Worm (Caenorhabditis elegans) whole organism, midembryonic: ENCODE measurements around the gene rpl-42.

Experiments
- T22C8.4 ChIP-seq: fragments of 200-800 bp; sonication (Bioruptor generic); IDR thresholded peaks from 2 replicates; pipeline ENCODE4 v1.3.6; 2022; ENCODE audit warnings: missing genetic modification characterization, missing compliant biosample characterization
- cog-1 ChIP-seq: sonication (generic microtip); optimal IDR thresholded peaks from 2 replicates; lab custom pipeline; 2016; ENCODE audit warnings: missing genetic modification characterization, missing compliant biosample characterization
- flt-1 ChIP-seq: fragments of 200-800 bp; sonication (Bioruptor generic); IDR thresholded peaks from 2 replicates; pipeline ENCODE4 v1.3.6; 2022; ENCODE audit warnings: missing genetic modification characterization, missing compliant biosample characterization
- klf-2 ChIP-seq: fragments of 200-800 bp; sonication (Bioruptor generic); conservative IDR thresholded peaks from 2 replicates; pipeline ENCODE4 v1.3.6; 2022; ENCODE audit warnings: missing genetic modification reagents, missing genetic modification characterization, missing compliant biosample characterization
- med-1 ChIP-seq: sonication (generic microtip); optimal IDR thresholded peaks from 2 replicates; lab custom pipeline; 2017; ENCODE audit warnings: missing genetic modification characterization, mild to moderate bottlenecking, missing compliant biosample characterization, antibody characterized with exemption, missing genetic modification reagents; ENCODE audit not compliant: insufficient read depth
- ref-1 ChIP-seq: fragments of 200-800 bp; sonication (Bioruptor generic); conservative IDR thresholded peaks from 2 replicates; pipeline ENCODE4 v1.3.6; 2022; ENCODE audit warnings: missing genetic modification reagents, missing genetic modification characterization, missing compliant biosample characterization
- tab-1 ChIP-seq: fragments of 200-800 bp; sonication (Bioruptor generic); IDR thresholded peaks from 2 replicates; pipeline ENCODE4 v1.3.6; 2022; ENCODE audit warnings: missing genetic modification characterization, missing compliant biosample characterization
- ztf-23 ChIP-seq: fragments of 200-800 bp; sonication (Bioruptor generic); IDR thresholded peaks from 2 replicates; pipeline ENCODE4 v1.3.6; 2022; ENCODE audit warnings: missing genetic modification reagents, missing genetic modification characterization, missing compliant biosample characterization
- ztf-29 ChIP-seq: fragments of 200-800 bp; sonication (Bioruptor generic); IDR thresholded peaks from 2 replicates; pipeline ENCODE4 v1.3.6; 2022; ENCODE audit warnings: missing genetic modification reagents, missing genetic modification characterization, missing compliant biosample characterization

The rpl-42 gene

DNA sequence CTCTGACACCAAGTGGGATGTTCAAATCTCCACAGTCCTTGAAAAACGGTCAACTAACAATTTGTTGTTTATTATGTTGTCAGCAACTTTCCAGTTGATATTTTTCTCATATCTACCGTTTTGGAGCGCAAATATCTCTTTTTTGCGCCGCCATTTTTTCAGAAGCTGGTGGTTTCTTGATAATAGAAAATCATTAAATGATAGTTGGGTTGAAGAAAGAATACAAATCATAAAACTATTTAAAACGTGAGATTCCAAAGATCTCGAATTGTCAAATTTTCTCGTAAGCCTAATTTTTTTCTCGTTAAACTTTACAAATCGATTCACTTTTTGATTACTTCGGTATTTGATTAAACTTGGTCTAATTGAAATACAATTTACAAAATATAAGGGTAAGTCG lies at the start of gene rpl-42:
Gene rpl-42, plus strand, starts transcription at position 301 of the 400 bp plus-strand sequence.
- TF ChIP-seq flt-1 (GFP tag; lab: Robert Waterston, UW) (no peak), klf-2 (GFP tag; lab: Robert Waterston, UW) (no peak), med-1 (GFP tag; lab: Kevin White, UChicago) (no peak), ref-1 (GFP tag; lab: Robert Waterston, UW) (no peak), cog-1 (no peak), ztf-29 (no peak), T22C8.4 (GFP tag; lab: Robert Waterston, UW) (no peak), tab-1 (GFP tag; lab: Robert Waterston, UW) (no peak)

DNA sequence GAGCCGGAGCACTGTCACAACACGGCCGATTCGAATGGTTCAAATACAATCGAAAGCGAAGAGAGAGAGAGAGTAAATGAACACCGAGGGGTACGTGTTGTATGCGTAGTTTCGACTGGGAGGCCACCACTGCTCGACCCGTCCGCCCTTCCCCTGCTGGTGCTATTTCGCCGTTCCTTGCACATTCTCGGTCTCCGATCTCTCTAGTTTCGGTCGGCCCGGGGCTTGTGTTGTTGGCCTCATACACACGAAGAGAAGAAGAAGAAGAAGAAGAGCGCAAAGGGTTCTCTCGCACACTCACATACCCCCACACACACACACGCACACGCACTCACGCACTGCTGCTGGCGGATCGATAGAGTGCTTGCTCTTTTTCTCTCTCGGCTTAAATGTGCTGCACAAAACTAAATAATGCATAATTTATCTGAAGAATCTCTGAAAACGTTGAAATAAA lies 49.6 kb upstream of the rpl-42 start:
- TF ChIP-seq ztf-29, result peak; percentile 86
- no peak for TF ChIP-seq med-1 (GFP tag; lab: Kevin White, UChicago)
- peak; percentile 70; the same call in 1 of the 2 replicates for TF ChIP-seq ztf-23 (GFP tag; lab: Robert Waterston, UW)
- TF ChIP-seq ref-1 (GFP tag; lab: Robert Waterston, UW), result no peak
- TF ChIP-seq flt-1 (GFP tag; lab: Robert Waterston, UW), result peak; percentile 48; the same call in 1 of the 2 replicates
- TF ChIP-seq cog-1, result peak; percentile 81
- peak; percentile 85 for TF ChIP-seq T22C8.4 (GFP tag; lab: Robert Waterston, UW)
- 0 out of 2 replicates have a peak, but pooled peaks have one; percentile 38 for TF ChIP-seq klf-2 (GFP tag; lab: Robert Waterston, UW)

DNA sequence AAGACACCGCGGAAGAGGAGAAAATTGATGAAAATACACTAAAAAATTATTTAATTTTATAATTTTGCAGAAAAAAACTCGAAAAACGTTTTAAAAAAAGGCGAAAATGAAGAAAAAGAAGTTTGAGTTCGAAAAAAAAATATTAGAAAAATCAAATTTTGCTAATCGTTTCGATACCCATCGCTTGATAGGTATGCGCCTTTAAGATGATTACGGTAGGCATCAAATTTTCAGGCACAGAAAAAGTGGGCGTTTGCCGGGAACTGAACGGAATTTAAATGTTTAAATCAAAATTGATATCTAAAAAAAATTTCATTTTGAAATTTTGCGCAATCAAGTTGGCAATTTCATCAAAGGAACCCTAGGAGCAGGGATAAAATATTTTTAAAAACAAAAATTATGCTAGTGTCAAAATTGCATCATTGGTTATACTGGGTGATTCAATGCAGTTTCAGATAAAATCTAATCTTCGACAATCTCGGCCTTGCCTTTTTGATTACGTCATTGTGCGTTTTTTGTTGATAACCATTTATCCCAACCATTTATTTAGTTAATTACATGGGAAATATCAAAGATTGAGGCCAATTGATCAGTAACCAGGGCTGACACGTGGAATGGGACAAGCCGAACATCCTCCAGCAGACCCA lies 48.8 kb upstream of the rpl-42 start:
- TF ChIP-seq flt-1 (GFP tag; lab: Robert Waterston, UW) (no peak), med-1 (GFP tag; lab: Kevin White, UChicago) (no peak), klf-2 (GFP tag; lab: Robert Waterston, UW) (no peak), T22C8.4 (GFP tag; lab: Robert Waterston, UW) (no peak), ztf-29 (no peak), ztf-23 (GFP tag; lab: Robert Waterston, UW) (no peak), tab-1 (GFP tag; lab: Robert Waterston, UW) (no peak), cog-1 (no peak), ref-1 (GFP tag; lab: Robert Waterston, UW) (no peak)

DNA sequence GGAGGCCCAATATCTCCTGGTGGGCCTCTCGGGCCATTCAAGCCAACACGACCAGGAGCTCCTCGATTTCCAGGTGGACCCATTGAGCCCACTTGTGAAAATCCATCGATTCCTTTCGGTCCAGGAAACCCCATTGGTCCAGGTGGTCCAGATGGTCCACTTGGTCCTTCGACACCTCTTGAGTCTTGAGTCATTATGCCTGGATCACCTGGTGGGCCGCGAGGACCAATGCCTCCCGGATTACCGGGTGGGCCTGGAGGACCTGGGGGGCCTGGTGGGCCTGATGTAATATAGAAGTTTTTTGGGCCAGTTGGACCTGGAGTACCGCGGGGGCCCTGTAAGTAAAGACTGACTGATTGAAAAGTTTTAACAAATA lies 48.3 kb upstream of the rpl-42 start:
- TF ChIP-seq med-1 (GFP tag; lab: Kevin White, UChicago) (no peak), ztf-29 (no peak), T22C8.4 (GFP tag; lab: Robert Waterston, UW) (no peak), cog-1 (no peak), ztf-23 (GFP tag; lab: Robert Waterston, UW) (no peak), klf-2 (GFP tag; lab: Robert Waterston, UW) (no peak), ref-1 (GFP tag; lab: Robert Waterston, UW) (no peak), flt-1 (GFP tag; lab: Robert Waterston, UW) (no peak), tab-1 (GFP tag; lab: Robert Waterston, UW) (no peak)

DNA sequence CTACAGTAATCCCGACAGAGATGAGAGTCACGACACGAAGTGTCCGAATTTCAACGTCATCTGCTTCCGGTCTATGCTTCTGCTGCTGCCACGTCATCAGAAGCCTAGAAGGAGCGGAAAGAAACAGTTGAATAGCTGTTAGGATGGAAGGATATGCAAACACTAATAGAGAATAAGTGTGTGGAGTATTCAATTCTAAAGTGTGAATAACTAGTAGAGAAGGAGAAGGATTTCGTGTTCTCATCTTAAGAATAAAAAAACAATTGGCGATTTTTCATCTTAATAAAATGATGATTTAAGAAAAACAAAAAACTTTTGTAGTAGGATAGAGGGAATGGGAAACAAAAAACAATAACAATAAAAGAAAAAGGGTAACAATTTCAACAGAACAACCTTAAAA lies 46.6 kb upstream of the rpl-42 start, which contains the start of gene col-83:
Gene col-83, minus strand, starts transcription at position 101 of the 400 bp plus-strand sequence.
- no peak for TF ChIP-seq ref-1 (GFP tag; lab: Robert Waterston, UW)
- TF ChIP-seq ztf-29, result no peak
- no peak for TF ChIP-seq T22C8.4 (GFP tag; lab: Robert Waterston, UW)
- TF ChIP-seq tab-1 (GFP tag; lab: Robert Waterston, UW), result no peak
- TF ChIP-seq ztf-23 (GFP tag; lab: Robert Waterston, UW), result no peak
- TF ChIP-seq klf-2 (GFP tag; lab: Robert Waterston, UW), result no peak
- no peak for TF ChIP-seq med-1 (GFP tag; lab: Kevin White, UChicago)
- no peak for TF ChIP-seq flt-1 (GFP tag; lab: Robert Waterston, UW)
- TF ChIP-seq cog-1, result no peak

DNA sequence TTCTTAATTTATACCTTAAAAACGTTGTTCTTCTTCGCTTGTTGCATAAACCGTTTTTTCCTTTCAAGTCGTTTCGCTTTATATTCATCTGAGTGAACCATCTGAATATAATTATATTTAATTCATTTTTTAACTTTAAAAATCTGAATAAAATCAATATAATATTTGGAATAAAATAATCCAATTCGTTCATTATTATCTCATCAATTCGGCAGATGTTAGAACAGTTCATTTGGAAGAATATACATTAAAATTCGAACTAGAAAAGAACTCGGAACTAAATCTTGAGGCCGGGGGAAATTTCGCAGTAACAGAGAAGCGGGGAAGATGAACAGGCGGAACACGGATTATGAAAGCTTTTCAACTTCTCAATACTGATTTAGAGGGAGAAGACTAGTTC lies 43.6 kb upstream of the rpl-42 start, which contains the start of gene F33A8.4:
Gene F33A8.4, minus strand, starts transcription at position 101 of the 400 bp plus-strand sequence.
- TF ChIP-seq cog-1 (no peak), ref-1 (GFP tag; lab: Robert Waterston, UW) (no peak), med-1 (GFP tag; lab: Kevin White, UChicago) (no peak), tab-1 (GFP tag; lab: Robert Waterston, UW) (no peak), flt-1 (GFP tag; lab: Robert Waterston, UW) (no peak), T22C8.4 (GFP tag; lab: Robert Waterston, UW) (no peak), ztf-23 (GFP tag; lab: Robert Waterston, UW) (no peak), ztf-29 (no peak), klf-2 (GFP tag; lab: Robert Waterston, UW) (no peak)

DNA sequence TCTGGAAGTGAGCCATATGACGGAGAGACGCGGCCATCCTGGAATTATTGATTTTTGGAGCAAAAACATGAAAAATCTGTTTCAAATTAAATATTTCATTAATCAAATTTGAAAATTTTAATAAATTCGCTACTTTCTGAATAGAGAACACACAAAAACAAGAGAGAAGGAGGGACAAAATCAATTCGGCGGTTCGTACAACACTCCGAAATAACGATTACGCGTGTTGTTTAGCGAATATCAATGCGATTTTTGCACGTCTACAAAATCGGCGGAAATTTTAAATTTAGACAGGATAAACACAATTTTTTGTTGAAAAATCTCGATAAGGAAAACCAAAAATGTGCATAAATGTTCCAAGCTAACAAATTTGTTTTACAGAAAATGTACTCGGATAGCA lies 42.6 kb upstream of the rpl-42 start, which contains the start of the genes sdhd-1 and ilkp-1:
Gene sdhd-1, minus strand, starts transcription at position 38 of the 400 bp plus-strand sequence.
Gene ilkp-1, plus strand, starts transcription at position 380 of the 400 bp plus-strand sequence.
- TF ChIP-seq med-1 (GFP tag; lab: Kevin White, UChicago) (no peak), cog-1 (no peak)

DNA sequence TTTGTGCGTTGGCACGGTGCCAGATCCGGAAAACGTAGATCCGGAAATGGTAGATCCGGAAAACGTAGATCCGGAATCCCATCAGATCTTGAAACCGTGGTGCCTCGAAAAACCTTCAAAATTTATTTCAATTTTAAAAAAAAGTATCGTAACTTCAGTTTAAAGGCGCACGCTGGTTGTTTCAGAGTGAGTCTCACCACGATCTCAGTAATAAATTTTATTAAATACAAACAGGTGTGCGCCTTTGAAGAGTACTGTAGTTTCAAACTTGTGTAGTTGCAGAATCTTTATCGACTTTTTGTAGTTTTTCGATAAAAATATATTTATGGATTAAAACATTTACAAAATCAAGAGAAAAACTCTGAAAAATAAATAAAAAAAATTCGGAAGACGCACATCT lies 41.8 kb upstream of the rpl-42 start:
- no peak for TF ChIP-seq flt-1 (GFP tag; lab: Robert Waterston, UW)
- no peak for TF ChIP-seq ztf-29
- TF ChIP-seq ref-1 (GFP tag; lab: Robert Waterston, UW), result no peak
- TF ChIP-seq ztf-23 (GFP tag; lab: Robert Waterston, UW), result no peak
- TF ChIP-seq cog-1, result no peak
- no peak for TF ChIP-seq klf-2 (GFP tag; lab: Robert Waterston, UW)
- no peak for TF ChIP-seq T22C8.4 (GFP tag; lab: Robert Waterston, UW)
- no peak for TF ChIP-seq med-1 (GFP tag; lab: Kevin White, UChicago)
- TF ChIP-seq tab-1 (GFP tag; lab: Robert Waterston, UW), result no peak

DNA sequence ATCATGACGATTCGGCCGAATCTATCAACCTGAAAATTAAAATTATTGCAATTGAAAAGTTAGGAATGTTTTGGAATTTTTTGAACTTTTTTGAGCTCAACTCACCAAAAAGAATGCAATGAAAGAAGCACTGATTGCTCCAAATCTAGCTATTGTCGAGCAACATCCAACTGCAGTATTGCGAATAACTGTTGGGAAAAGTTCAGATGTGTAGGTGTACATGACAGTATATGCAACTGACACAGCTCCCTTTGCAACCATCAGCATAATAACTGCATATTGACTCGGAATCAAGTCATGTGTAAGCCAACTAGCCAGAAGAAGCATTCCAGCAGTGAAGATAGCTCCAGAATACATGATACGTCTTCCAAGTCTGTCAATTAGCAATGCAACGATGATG lies 40.0 kb upstream of the rpl-42 start:
- TF ChIP-seq flt-1 (GFP tag; lab: Robert Waterston, UW) (no peak), klf-2 (GFP tag; lab: Robert Waterston, UW) (no peak), med-1 (GFP tag; lab: Kevin White, UChicago) (no peak), ztf-23 (GFP tag; lab: Robert Waterston, UW) (no peak), ztf-29 (no peak), ref-1 (GFP tag; lab: Robert Waterston, UW) (no peak), cog-1 (no peak), T22C8.4 (GFP tag; lab: Robert Waterston, UW) (no peak), tab-1 (GFP tag; lab: Robert Waterston, UW) (no peak)
